Fruit fly (Drosophila melanogaster): ENCODE data around the gene CG44194.

The CG44194 gene

dm6 chr3R:12981334-12982166, 16.0 kb downstream of the CG44194 start (continued):
- TF ChIP-seq yki (optimal IDR thresholded peaks at IDR 0.05) = no peak
- no peak for TF ChIP-seq Bgb (GFP tag; IDR thresholded peaks at IDR 0.05; ENCODE audit: partially characterized antibody)
- TF ChIP-seq B-H2 (GFP tag; optimal IDR thresholded peaks at IDR 0.05) = no peak
- TF ChIP-seq aop (GFP tag; IDR thresholded peaks at IDR 0.05) = no peak
- TF ChIP-seq abd-A (tag; optimal IDR thresholded peaks at IDR 0.05) = no peak
- TF ChIP-seq fd102C (GFP tag; optimal IDR thresholded peaks at IDR 0.05) = no peak
- peak; percentile 46 for TF ChIP-seq Hr3 (GFP tag; optimal IDR thresholded peaks at IDR 0.05)
- no peak for TF ChIP-seq dan (GFP tag; IDR thresholded peaks at IDR 0.05)
- TF ChIP-seq oc (tag; optimal IDR thresholded peaks at IDR 0.05) = no peak
- TF ChIP-seq Dll (GFP tag; IDR thresholded peaks at IDR 0.05; ENCODE audit: partially characterized antibody) = no peak
- peak; percentile 13 for TF ChIP-seq kay (GFP tag; optimal IDR thresholded peaks at IDR 0.05)
- peak; percentile 44 for TF ChIP-seq Hsf (GFP tag; optimal IDR thresholded peaks at IDR 0.05)
- no peak for TF ChIP-seq ap (GFP tag; IDR thresholded peaks at IDR 0.05)
- TF ChIP-seq shn (GFP tag; optimal IDR thresholded peaks at IDR 0.05) = no peak
- no peak for TF ChIP-seq otp (GFP tag; IDR thresholded peaks at IDR 0.05)
- TF ChIP-seq fd64A (GFP tag; optimal IDR thresholded peaks at IDR 0.05) = no peak
- no peak for TF ChIP-seq CG2129 (GFP tag; IDR thresholded peaks at IDR 0.05; ENCODE audit: partially characterized antibody)
- peak; percentile 18 for TF ChIP-seq Ets65A (GFP tag)
- TF ChIP-seq ssp (GFP tag; IDR thresholded peaks at IDR 0.05) = no peak
- TF ChIP-seq onecut (GFP tag; IDR thresholded peaks at IDR 0.05) = peak; percentile 86
- TF ChIP-seq Ravus (GFP tag; IDR thresholded peaks at IDR 0.05) = no peak
- TF ChIP-seq CG33557 (GFP tag; optimal IDR thresholded peaks at IDR 0.05) = no peak
- peak; percentile 59; the same call in 1 of the 3 replicates for TF ChIP-seq Mrtf (GFP tag; IDR thresholded peaks at IDR 0.05)
- TF ChIP-seq Scr (GFP tag; IDR thresholded peaks at IDR 0.05; ENCODE audit: partially characterized antibody) = no peak
- TF ChIP-seq CG7745 (tag; optimal IDR thresholded peaks at IDR 0.05) = no peak
- TF ChIP-seq CG32532 (GFP tag; IDR thresholded peaks at IDR 0.05) = peak; percentile 67; the same call in 1 of the 2 replicates
- TF ChIP-seq h (optimal IDR thresholded peaks at IDR 0.05) = no peak
- TF ChIP-seq Gug (GFP tag; IDR thresholded peaks at IDR 0.05) = peak; percentile 19; the same call in 1 of the 4 replicates
- TF ChIP-seq sens (GFP tag) = peak; percentile 80
- peak; percentile 85 for TF ChIP-seq CG11504 (tag; optimal IDR thresholded peaks at IDR 0.05)
- TF ChIP-seq cato (GFP tag; optimal IDR thresholded peaks at IDR 0.05; ENCODE audit: borderline replicate concordance) = peak; percentile 25
- no peak for TF ChIP-seq CG10543 (GFP tag; optimal IDR thresholded peaks at IDR 0.05)
- no peak for TF ChIP-seq en (GFP tag; optimal IDR thresholded peaks at IDR 0.05)
- TF ChIP-seq CG42726 (GFP tag; IDR thresholded peaks at IDR 0.05; ENCODE audit: partially characterized antibody) = no peak
- TF ChIP-seq sr (GFP tag; IDR thresholded peaks at IDR 0.05) = no peak; the same call in 2 of the 3 replicates
- peak; percentile 78 for TF ChIP-seq dmrt99B (tag; optimal IDR thresholded peaks at IDR 0.05)
- no peak for TF ChIP-seq CG12236 (GFP tag; optimal IDR thresholded peaks at IDR 0.05)
- no peak for TF ChIP-seq CG6791 (GFP tag; IDR thresholded peaks at IDR 0.05; ENCODE audit: partially characterized antibody)
- TF ChIP-seq peb (GFP tag; IDR thresholded peaks at IDR 0.05) = no peak
- TF ChIP-seq hth (optimal IDR thresholded peaks at IDR 0.05) = no peak
- TF ChIP-seq NC2α (GFP tag; optimal IDR thresholded peaks at IDR 0.05) = no peak
- TF ChIP-seq CG8281 (tag; optimal IDR thresholded peaks at IDR 0.05) = peak; percentile 24
- peak; percentile 32 for TF ChIP-seq Vsx1 (GFP tag; optimal IDR thresholded peaks at IDR 0.05)
- peak; percentile 29 for TF ChIP-seq Bteb2 (GFP tag; optimal IDR thresholded peaks at IDR 0.05)
- TF ChIP-seq MTF-1 (GFP tag; optimal IDR thresholded peaks at IDR 0.05; ENCODE audit: borderline replicate concordance) = no peak
- TF ChIP-seq CG3726 (GFP tag; IDR thresholded peaks at IDR 0.05) = no peak
- TF ChIP-seq danr (GFP tag; IDR thresholded peaks at IDR 0.05) = peak; percentile 54
- peak; percentile 9 for TF ChIP-seq CG18011 (GFP tag; optimal IDR thresholded peaks at IDR 0.05)
- TF ChIP-seq CG2120 (GFP tag; optimal IDR thresholded peaks at IDR 0.05) = peak; percentile 54
- peak; percentile 77 for TF ChIP-seq grau (tag; optimal IDR thresholded peaks at IDR 0.05)

Measured in whole organism, embryonic.